Worm (Caenorhabditis elegans): ENCODE results near the gene C55C3.1.
A peak's percentile ranks its signal among the peaks of the same experiment; 100 is the strongest.

Gene C55C3.1

ce11 chrIV:5690386-5691080 lies 18.4 kb upstream of the C55C3.1 start, which contains the start of gene C55C3.8:
Gene C55C3.8, plus strand, starts transcription at chrIV:5691030.
- TF ChIP-seq elt-4 (tag; optimal IDR thresholded peaks at IDR 0.05) (no peak), ceh-6 (GFP tag; optimal IDR thresholded peaks at IDR 0.05) (no peak), ceh-22 (tag; optimal IDR thresholded peaks at IDR 0.05) (no peak), nhr-11 (tag; optimal IDR thresholded peaks at IDR 0.05) (no peak), K09A11.1 (tag; optimal IDR thresholded peaks at IDR 0.05; ENCODE audit: insufficient read depth) (no peak), tbx-7 (tag; optimal IDR thresholded peaks at IDR 0.05) (no peak), npax-4 (tag; optimal IDR thresholded peaks at IDR 0.05) (no peak), che-1 (tag; optimal IDR thresholded peaks at IDR 0.05) (no peak), dmd-4 (tag; optimal IDR thresholded peaks at IDR 0.05; ENCODE audit: borderline replicate concordance) (no peak), unc-55 (GFP tag; optimal IDR thresholded peaks at IDR 0.05) (no peak), ceh-9 (tag; optimal IDR thresholded peaks at IDR 0.05) (no peak), syd-9 (tag; optimal IDR thresholded peaks at IDR 0.05) (no peak), hlh-6 (tag; optimal IDR thresholded peaks at IDR 0.05) (no peak), ets-4 (tag; optimal IDR thresholded peaks at IDR 0.05) (no peak), ceh-19 (GFP tag; optimal IDR thresholded peaks at IDR 0.05) (no peak), zip-5 (tag; optimal IDR thresholded peaks at IDR 0.05) (no peak), ttx-3 (tag; optimal IDR thresholded peaks at IDR 0.05) (no peak), unc-3 (GFP tag; conservative IDR thresholded peaks at IDR 0.05) (no peak), unc-3 (tag; optimal IDR thresholded peaks at IDR 0.05) (no peak), ceh-14 (tag; optimal IDR thresholded peaks at IDR 0.05) (no peak), tbx-2 (tag; optimal IDR thresholded peaks at IDR 0.05) (no peak)

ce11 chrIV:5700372-5700771 lies 8.5 kb upstream of the C55C3.1 start:
- no peak for TF ChIP-seq pat-9 (tag; optimal IDR thresholded peaks at IDR 0.05)
- TF ChIP-seq unc-55 (GFP tag; optimal IDR thresholded peaks at IDR 0.05), result peak; percentile 3

ce11 chrIV:5701646-5702045 lies 7.2 kb upstream of the C55C3.1 start:
- TF ChIP-seq gmeb-2 (tag; optimal IDR thresholded peaks at IDR 0.05) (no peak), dmd-4 (tag; optimal IDR thresholded peaks at IDR 0.05; ENCODE audit: borderline replicate concordance) (no peak)

ce11 chrIV:5703443-5703842 lies 5.5 kb upstream of the C55C3.1 start, which contains the start of the genes C55C3.73 and perm-5:
Gene C55C3.73, minus strand, starts transcription at chrIV:5703451.
Gene perm-5, minus strand, starts transcription at chrIV:5703468.
- no peak for TF ChIP-seq lim-6 (tag; optimal IDR thresholded peaks at IDR 0.05)

- TF ChIP-seq unc-42 (tag; optimal IDR thresholded peaks at IDR 0.05) (no peak), ceh-22 (tag; optimal IDR thresholded peaks at IDR 0.05) (no peak), ceh-48 (tag; optimal IDR thresholded peaks at IDR 0.05) (no peak)
Measured at ce11 chrIV:5703917-5704316, 5.0 kb upstream of the C55C3.1 start.

- TF ChIP-seq Y22D7AL.16 (tag; optimal IDR thresholded peaks at IDR 0.05), result no peak
Measured at ce11 chrIV:5706603-5707002, 2.3 kb upstream of the C55C3.1 start.

ce11 chrIV:5715341-5716112 lies 6.6 kb downstream of the C55C3.1 start:
- TF ChIP-seq nfya-1 (tag; optimal IDR thresholded peaks at IDR 0.05) (peak; percentile 97), ceh-30 (tag; optimal IDR thresholded peaks at IDR 0.05) (no peak), ceh-34 (tag; optimal IDR thresholded peaks at IDR 0.05) (no peak)

Data from whole organism, late embryonic.